Worm (Caenorhabditis elegans) whole organism, L4 larva: Measurements from ENCODE around the gene aqp-1.

Experiments
- F10B5.3 ChIP-seq: sonication (generic microtip); optimal IDR thresholded peaks from 2 replicates; lab custom pipeline; 2016; ENCODE audit warnings: mild to moderate bottlenecking, missing genetic modification characterization, missing compliant biosample characterization
- T20F7.1 ChIP-seq: fragments of 200-800 bp; sonication (Bioruptor generic); optimal IDR thresholded peaks from 2 replicates; lab custom pipeline; 2018; ENCODE audit warnings: mild to moderate bottlenecking, missing genetic modification characterization, missing compliant biosample characterization
- T26A8.4 ChIP-seq: fragments of 200-800 bp; sonication (Bioruptor generic); IDR thresholded peaks from 2 replicates; pipeline ENCODE4 v1.3.6; 2022; ENCODE audit warnings: missing genetic modification characterization, missing compliant biosample characterization
- Y105C5A.15 ChIP-seq: fragments of 200-800 bp; sonication (Bioruptor generic); IDR thresholded peaks from 2 replicates; pipeline ENCODE4 v1.3.6; 2022; ENCODE audit warnings: missing genetic modification characterization, missing compliant biosample characterization
- aha-1 ChIP-seq: fragments of 150-350 bp; peaks from one replicate; lab custom pipeline; 2014; ENCODE audit warnings: missing biosample characterization, missing genetic modification characterization
- ama-1 ChIP-seq: fragments of 150-350 bp; optimal IDR thresholded peaks from 2 replicates; lab custom pipeline; 2014; ENCODE audit warnings: inconsistent platforms, mixed read lengths
- arid-1 ChIP-seq: fragments of 200-800 bp; sonication (Bioruptor generic); conservative IDR thresholded peaks from 2 replicates; pipeline ENCODE4 v1.3.6; 2022; ENCODE audit warnings: missing genetic modification reagents, missing genetic modification characterization, missing compliant biosample characterization
- ceh-44 ChIP-seq: fragments of 200-800 bp; sonication (Bioruptor generic); IDR thresholded peaks from 2 replicates; pipeline ENCODE4 v1.3.6; 2022; ENCODE audit warnings: missing genetic modification reagents, missing genetic modification characterization, missing compliant biosample characterization
- cey-2 ChIP-seq: sonication (generic microtip); optimal IDR thresholded peaks from 3 replicates; lab custom pipeline; 2017; ENCODE audit warnings: missing genetic modification characterization, mild to moderate bottlenecking, missing compliant biosample characterization, antibody characterized with exemption, borderline replicate concordance; ENCODE audit not compliant: insufficient read depth
- daf-16 ChIP-seq, 3 experiments: sonication (generic microtip); optimal IDR thresholded peaks; 2 replicates each; lab custom pipeline; 2016 to 2017; ENCODE audit warnings: missing genetic modification characterization in 3 of 3, missing genetic modification reagents in 3 of 3, mild to moderate bottlenecking in 2 of 3, missing compliant biosample characterization in 2 of 3, missing biosample characterization in 1 of 3, moderate library complexity in 1 of 3
- dmd-6 ChIP-seq: fragments of 200-800 bp; sonication (Bioruptor generic); IDR thresholded peaks from 2 replicates; pipeline ENCODE4 v1.3.6; 2022; ENCODE audit warnings: missing genetic modification reagents, missing genetic modification characterization, missing compliant biosample characterization
- egl-27 ChIP-seq: sonication (generic microtip); optimal IDR thresholded peaks from 3 replicates; lab custom pipeline; 2017; ENCODE audit warnings: missing biosample characterization, missing genetic modification reagents, missing genetic modification characterization
- hif-1 ChIP-seq, 2 experiments: sonication (generic microtip); optimal IDR thresholded peaks; 2 replicates each; lab custom pipeline; 2016 to 2017; ENCODE audit warnings: missing compliant biosample characterization in 2 of 2, missing genetic modification characterization in 2 of 2, missing genetic modification reagents in 2 of 2, missing genotype in 2 of 2, mild to moderate bottlenecking in 1 of 2
- hlh-11 ChIP-seq: fragments of 200-800 bp; sonication (Bioruptor generic); optimal IDR thresholded peaks from 2 replicates; lab custom pipeline; 2018; ENCODE audit warnings: mild to moderate bottlenecking, missing genetic modification characterization, missing compliant biosample characterization
- hmg-1.1 ChIP-seq: fragments of 200-800 bp; sonication (Bioruptor generic); IDR thresholded peaks from 2 replicates; pipeline ENCODE4 v1.3.6; 2022; ENCODE audit warnings: missing genetic modification reagents, missing genetic modification characterization, missing compliant biosample characterization
- lin-13 ChIP-seq: fragments of 150-350 bp; optimal IDR thresholded peaks from 2 replicates; lab custom pipeline; 2014; ENCODE audit warnings: missing biosample characterization, missing genetic modification reagents, missing genetic modification characterization
- lin-29 ChIP-seq: fragments of 200-800 bp; sonication (Bioruptor generic); IDR thresholded peaks from 2 replicates; pipeline ENCODE4 v1.3.6; 2022; ENCODE audit warnings: missing genetic modification reagents, missing genetic modification characterization, missing compliant biosample characterization
- lin-38 ChIP-seq: fragments of 200-800 bp; sonication (Bioruptor generic); IDR thresholded peaks from 2 replicates; pipeline ENCODE4 v1.3.6; 2022; ENCODE audit warnings: missing genetic modification reagents, missing genetic modification characterization, missing compliant biosample characterization
- lin-39 ChIP-seq: fragments of 150-350 bp; optimal IDR thresholded peaks from 2 replicates; lab custom pipeline; 2014; ENCODE audit warnings: missing biosample characterization, missing genetic modification reagents, missing genetic modification characterization
- lsy-2 ChIP-seq, 2 experiments: fragments of 150-350 bp in 1 of 2; sonication (generic microtip) in 1 of 2; optimal IDR thresholded peaks; 2 replicates each; lab custom pipeline; 2014 to 2017; ENCODE audit warnings: missing biosample characterization in 2 of 2, missing genetic modification characterization in 2 of 2
- mdl-1 ChIP-seq, 2 experiments: fragments of 150-350 bp in 1 of 2; sonication (generic microtip) in 1 of 2; optimal IDR thresholded peaks; 2 replicates each; lab custom pipeline; 2014 to 2017; ENCODE audit warnings: missing biosample characterization in 2 of 2, missing genetic modification characterization in 2 of 2
- mep-1 ChIP-seq: fragments of 150-350 bp; sonication (generic microtip); optimal IDR thresholded peaks from 3 replicates; lab custom pipeline; 2014; ENCODE audit warnings: missing biosample characterization, missing genetic modification characterization
- mxl-3 ChIP-seq: fragments of 200-800 bp; sonication (Bioruptor generic); optimal IDR thresholded peaks from 2 replicates; lab custom pipeline; 2018; ENCODE audit warnings: mild to moderate bottlenecking, missing genetic modification characterization, missing compliant biosample characterization
- nhr-11 ChIP-seq: fragments of 150-350 bp; optimal IDR thresholded peaks from 2 replicates; lab custom pipeline; 2014; ENCODE audit warnings: missing biosample characterization, missing genetic modification characterization
- nhr-28 ChIP-seq: fragments of 150-350 bp; optimal IDR thresholded peaks from 2 replicates; lab custom pipeline; 2014; ENCODE audit warnings: missing biosample characterization, missing genetic modification characterization
- nhr-48 ChIP-seq: sonication (generic microtip); optimal IDR thresholded peaks from 2 replicates; lab custom pipeline; 2016; ENCODE audit warnings: mild to moderate bottlenecking, missing genetic modification characterization, missing compliant biosample characterization
- pha-4 ChIP-seq, 2 experiments: fragments of 150-350 bp in 1 of 2; fragments of 200-800 bp in 1 of 2; sonication (Bioruptor generic) in 1 of 2; IDR thresholded peaks in 1 of 2; optimal IDR thresholded peaks in 1 of 2; 2 replicates each; pipeline versions ENCODE4 v1.3.6 to Lab custom; 2014 to 2022; ENCODE audit warnings: missing genetic modification characterization in 2 of 2, missing genetic modification reagents in 2 of 2, missing biosample characterization in 1 of 2, missing compliant biosample characterization in 1 of 2
- php-3 ChIP-seq: fragments of 200-800 bp; sonication (Bioruptor generic); IDR thresholded peaks from 2 replicates; pipeline ENCODE4 v1.3.6; 2022; ENCODE audit warnings: missing genetic modification reagents, missing genetic modification characterization, missing compliant biosample characterization
- pqm-1 ChIP-seq: sonication (generic microtip); optimal IDR thresholded peaks from 2 replicates; lab custom pipeline; 2017; ENCODE audit warnings: missing biosample characterization, missing genetic modification characterization
- rbr-2 ChIP-seq: sonication (generic microtip); optimal IDR thresholded peaks from 2 replicates; lab custom pipeline; 2016; ENCODE audit warnings: missing genotype, missing genetic modification characterization, missing compliant biosample characterization
- sdz-12 ChIP-seq: fragments of 200-800 bp; sonication (Bioruptor generic); optimal IDR thresholded peaks from 2 replicates; lab custom pipeline; 2018; ENCODE audit warnings: mild to moderate bottlenecking, missing genetic modification characterization, missing compliant biosample characterization
- skn-1 ChIP-seq: fragments of 150-350 bp; optimal IDR thresholded peaks from 2 replicates; lab custom pipeline; 2014; ENCODE audit warnings: missing biosample characterization, missing genetic modification characterization
- tra-1 ChIP-seq: fragments of 200-800 bp; sonication (Bioruptor generic); IDR thresholded peaks from 2 replicates; pipeline ENCODE4 v1.3.6; 2022; ENCODE audit warnings: missing genetic modification reagents, missing genetic modification characterization, missing compliant biosample characterization
- zag-1 ChIP-seq: fragments of 150-350 bp; optimal IDR thresholded peaks from 2 replicates; lab custom pipeline; 2014; ENCODE audit warnings: missing biosample characterization, missing genetic modification characterization
- zfp-3 ChIP-seq: fragments of 200-800 bp; sonication (Bioruptor generic); conservative IDR thresholded peaks from 2 replicates; pipeline ENCODE4 v1.3.6; 2022; ENCODE audit warnings: missing genetic modification reagents, missing genetic modification characterization, missing compliant biosample characterization
- zip-2 ChIP-seq: fragments of 150-350 bp; optimal IDR thresholded peaks from 2 replicates; lab custom pipeline; 2014; ENCODE audit warnings: missing biosample characterization, missing genetic modification characterization

Gene aqp-1

DNA sequence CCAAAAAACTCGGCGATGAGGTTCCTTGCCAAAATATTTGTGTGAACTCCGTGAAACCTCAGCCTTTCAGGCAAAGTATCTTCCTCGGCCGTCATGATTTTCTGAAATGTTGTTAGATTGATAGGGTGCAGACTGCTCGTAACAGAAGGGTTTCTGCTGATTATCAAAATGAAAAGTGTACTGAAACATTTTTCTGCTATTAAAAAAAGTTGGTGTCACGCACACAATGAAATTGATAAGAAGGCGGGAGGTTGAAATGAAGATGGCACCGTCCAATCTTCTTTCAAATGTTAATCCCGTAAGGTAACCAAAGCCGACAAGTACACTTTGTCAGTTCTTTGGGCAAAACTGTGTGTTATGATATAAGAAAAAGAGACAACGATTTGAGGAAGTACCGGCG, 1.2 kb downstream of the aqp-1 start (continued):
- TF ChIP-seq skn-1: no peak
- TF ChIP-seq daf-16 (GFP tag; optimal IDR thresholded peaks at IDR 0.05; lab: Kevin White, UChicago): no peak
- TF ChIP-seq daf-16 (tag; optimal IDR thresholded peaks at IDR 0.05; lab: Kevin White, UChicago): peak; percentile 39
- TF ChIP-seq lin-39: no peak
- TF ChIP-seq arid-1 (GFP tag; lab: Robert Waterston, UW): no peak
- peak; percentile 78 for TF ChIP-seq dmd-6 (GFP tag; lab: Robert Waterston, UW)
- TF ChIP-seq tra-1 (GFP tag; lab: Robert Waterston, UW): 0 out of 2 replicates have a peak, but pooled peaks have one; percentile 39
- no peak for TF ChIP-seq cey-2 (tag; lab: Kevin White, UChicago)

DNA sequence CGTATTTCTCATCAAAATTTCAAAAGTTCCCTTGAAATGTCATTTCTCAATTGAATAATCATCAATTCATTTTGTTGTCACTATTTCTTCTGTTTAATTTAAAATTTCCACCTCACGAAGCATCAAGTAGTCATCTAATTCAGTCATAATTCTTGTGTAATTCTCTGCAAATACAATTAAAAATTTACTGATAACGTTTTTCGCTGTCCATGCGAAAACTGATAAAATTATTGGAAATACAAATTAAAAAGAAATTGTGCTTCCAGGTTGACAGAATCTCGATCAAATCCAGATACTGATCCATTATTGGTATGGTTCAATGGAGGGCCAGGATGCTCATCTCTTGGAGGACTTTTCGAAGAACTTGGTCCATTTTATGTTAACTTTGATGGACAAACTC, 4.9 kb downstream of the aqp-1 start:
- TF ChIP-seq php-3 (GFP tag; lab: Robert Waterston, UW) (peak; percentile 77), pqm-1 (tag; lab: Kevin White, UChicago) (peak; percentile 54), zag-1 (tag; lab: Kevin White, UChicago) (no peak), dmd-6 (GFP tag; lab: Robert Waterston, UW) (peak; percentile 55; the same call in 1 of the 2 replicates), nhr-11 (tag; lab: Kevin White, UChicago) (no peak), skn-1 (no peak), hif-1 (tag; optimal IDR thresholded peaks at IDR 0.05; lab: Kevin White, UChicago) (no peak), lin-39 (no peak), zip-2 (tag; lab: Kevin White, UChicago) (no peak), T20F7.1 (GFP tag; lab: Kevin White, UChicago) (no peak), egl-27 (tag; lab: Kevin White, UChicago) (no peak), tra-1 (GFP tag; lab: Robert Waterston, UW) (no peak), nhr-28 (tag; lab: Kevin White, UChicago) (peak; percentile 66)

DNA sequence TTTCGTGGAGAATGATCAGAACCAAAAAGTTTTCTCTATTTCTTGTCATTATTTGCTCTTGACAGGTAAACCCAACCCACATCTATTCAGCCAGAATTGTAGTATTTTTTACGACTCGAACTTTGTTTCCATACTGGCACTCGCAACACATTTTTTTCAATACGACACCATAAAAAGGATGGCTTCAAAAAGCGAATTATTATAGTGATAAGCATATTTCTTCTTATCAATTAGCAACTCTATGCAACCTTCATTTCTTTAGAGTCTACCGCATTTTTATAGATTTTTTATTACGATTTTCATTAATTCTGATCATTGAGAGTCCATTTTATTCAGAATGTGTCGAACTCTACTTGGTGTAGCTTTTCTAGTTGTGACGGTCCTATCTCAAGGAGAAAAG, 5.6 kb downstream of the aqp-1 start, which contains the start of gene ctsa-3.1:
TSS of gene ctsa-3.1 (plus strand) at position 337 of the 400 bp plus-strand sequence.
- TF ChIP-seq aha-1 (tag; lab: Kevin White, UChicago) (peak; percentile 19), dmd-6 (GFP tag; lab: Robert Waterston, UW) (peak; percentile 68), nhr-28 (tag; lab: Kevin White, UChicago) (peak; percentile 65), nhr-48 (tag; lab: Kevin White, UChicago) (peak; percentile 10), pqm-1 (tag; lab: Kevin White, UChicago) (peak; percentile 74), ceh-44 (GFP tag; lab: Robert Waterston, UW) (no peak), daf-16 (GFP tag; optimal IDR thresholded peaks at IDR 0.05; lab: Kevin White, UChicago) (no peak), daf-16 (tag; optimal IDR thresholded peaks at IDR 0.05; lab: Kevin White, UChicago) (peak; percentile 46), mxl-3 (GFP tag; lab: Kevin White, UChicago) (no peak), php-3 (GFP tag; lab: Robert Waterston, UW) (peak; percentile 90), ama-1 (lab: Kevin White, UChicago) (no peak), F10B5.3 (tag; lab: Kevin White, UChicago) (no peak), hlh-11 (tag; lab: Kevin White, UChicago) (peak; percentile 26)

DNA sequence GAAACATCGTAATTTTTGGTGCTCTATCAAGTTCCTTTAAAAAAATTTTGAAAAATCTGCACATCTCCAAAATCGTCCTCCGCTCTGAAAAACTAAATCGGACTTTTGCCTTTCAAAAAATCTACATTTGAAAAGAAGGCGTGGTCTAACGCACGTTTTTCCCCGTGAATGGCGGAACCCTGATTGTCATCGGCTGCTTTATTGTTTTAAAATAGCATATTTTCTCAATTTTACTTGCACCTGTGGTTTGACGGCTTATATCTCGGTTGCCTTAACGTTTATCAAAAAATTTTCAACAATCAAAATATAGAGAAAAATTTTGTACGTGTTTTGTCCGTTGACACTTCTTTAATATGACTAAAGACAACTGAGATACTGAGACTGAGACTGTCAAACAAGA, 6.2 kb downstream of the aqp-1 start:
- TF ChIP-seq lin-38 (GFP tag; lab: Robert Waterston, UW) (0 out of 2 replicates have a peak, but pooled peaks have one; percentile 17), rbr-2 (no peak), sdz-12 (GFP tag; lab: Kevin White, UChicago) (no peak), Y105C5A.15 (GFP tag; lab: Robert Waterston, UW) (no peak), lin-13 (GFP tag; lab: Kevin White, UChicago) (no peak)

DNA sequence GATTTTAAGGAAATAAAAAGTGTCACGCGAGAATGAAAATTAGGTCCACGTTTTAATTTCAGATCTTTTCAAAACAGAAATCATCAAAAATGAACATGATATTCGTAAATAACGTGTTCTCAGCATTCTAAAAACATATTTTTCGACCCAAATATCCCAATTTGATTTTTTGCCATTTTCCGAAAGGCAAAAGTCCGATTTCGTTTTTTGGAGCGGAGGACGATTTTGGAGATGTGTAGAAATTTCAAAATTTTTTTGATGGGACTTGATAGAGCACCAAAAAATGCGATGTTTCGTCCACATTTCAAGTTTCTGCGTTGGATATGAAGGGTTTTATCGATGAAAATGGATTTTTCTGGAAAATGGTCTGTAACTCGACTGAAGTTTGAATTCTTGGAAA, 7.5 kb downstream of the aqp-1 start:
- TF ChIP-seq hmg-1.1 (no peak), mep-1 (tag; lab: Kevin White, UChicago) (peak; percentile 5), F10B5.3 (tag; lab: Kevin White, UChicago) (no peak), lin-29 (GFP tag; lab: Robert Waterston, UW) (0 out of 2 replicates have a peak, but pooled peaks have one; percentile 53), T26A8.4 (GFP tag; lab: Robert Waterston, UW) (peak; percentile 72; the same call in 1 of the 2 replicates), zfp-3 (GFP tag; lab: Robert Waterston, UW) (peak; percentile 62; the same call in 1 of the 2 replicates), lsy-2 (tag; optimal IDR thresholded peaks at IDR 0.05; lab: Kevin White, UChicago) (peak in 1 of 2 experiments; percentile 9), pha-4 (GFP tag; IDR thresholded peaks at IDR 0.05; lab: Robert Waterston, UW) (peak; percentile 40; the same call in 1 of the 2 replicates), pha-4 (tag; optimal IDR thresholded peaks at IDR 0.05; lab: Kevin White, UChicago) (no peak), mdl-1 (tag; optimal IDR thresholded peaks at IDR 0.05; lab: Kevin White, UChicago) (peak in 1 of 2 experiments; percentile 1)
